Worm (Caenorhabditis elegans) whole organism, L4/young adult: ENCODE data around the gene R01H2.7.

Experiments
- W03F9.2 ChIP-seq: fragments of 150-350 bp; optimal IDR thresholded peaks from 2 replicates; lab custom pipeline; 2014; ENCODE audit warnings: missing biosample characterization, missing genetic modification characterization
- dao-5 ChIP-seq: sonication (generic microtip); optimal IDR thresholded peaks from 2 replicates; lab custom pipeline; 2016; ENCODE audit warnings: missing genotype, missing genetic modification characterization, moderate library complexity, missing compliant biosample characterization

ce11 chrIII:7034252-7035223 is 11.0 kb downstream of the R01H2.7 start:
- TF ChIP-seq dao-5 (tag; lab: Kevin White, UChicago): no peak
- no peak for TF ChIP-seq W03F9.2
